Fruit fly (Drosophila melanogaster): ENCODE measurements around the gene CG14304.

DNA sequence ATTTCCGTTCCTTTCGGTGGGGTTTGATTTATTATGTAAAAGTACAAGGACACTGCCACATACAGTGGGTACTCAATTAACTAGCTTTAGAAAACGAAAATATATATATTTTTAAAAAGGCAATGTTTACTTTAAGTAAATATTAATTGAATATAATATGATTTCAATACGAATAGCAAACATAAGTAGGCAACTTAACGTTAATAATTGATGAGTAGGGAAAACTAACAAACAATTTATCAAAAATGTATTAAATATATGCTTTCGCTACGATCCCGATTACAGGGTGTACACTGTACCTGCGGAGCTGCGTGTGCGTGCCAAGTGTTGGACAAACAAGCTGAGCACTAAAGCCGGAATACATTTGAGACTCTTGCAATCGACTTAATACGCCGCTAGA, 75.0 kb downstream of the CG14304 start:
- TF ChIP-seq Sox14 (GFP tag; optimal IDR thresholded peaks at IDR 0.05) (no peak), CG6792 (GFP tag; optimal IDR thresholded peaks at IDR 0.05) (no peak), acj6 (GFP tag; optimal IDR thresholded peaks at IDR 0.05) (no peak), net (GFP tag; optimal IDR thresholded peaks at IDR 0.05) (no peak), eg (GFP tag; IDR thresholded peaks at IDR 0.05) (no peak)
